Worm (Caenorhabditis elegans) whole organism, L4/young adult: ENCODE measurements around the gene swt-7.

Experiments used
- W03F9.2 ChIP-seq: fragments of 150-350 bp; optimal IDR thresholded peaks from 2 replicates; lab custom pipeline; 2014; ENCODE audit warnings: missing biosample characterization, missing genetic modification characterization
- dao-5 ChIP-seq: sonication (generic microtip); optimal IDR thresholded peaks from 2 replicates; lab custom pipeline; 2016; ENCODE audit warnings: missing genotype, missing genetic modification characterization, moderate library complexity, missing compliant biosample characterization
- him-1 ChIP-seq: sonication (generic microtip); optimal IDR thresholded peaks from 2 replicates; lab custom pipeline; 2016; ENCODE audit warnings: missing genotype, missing genetic modification reagents, missing genetic modification characterization, missing compliant biosample characterization

- TF ChIP-seq him-1 (tag; lab: Kevin White, UChicago) (no peak), W03F9.2 (tag; lab: Kevin White, UChicago) (no peak), dao-5 (tag; lab: Kevin White, UChicago) (no peak)
Measured at ce11 chrV:5046558-5046957, 15.9 kb upstream of the swt-7 start.
